Fruit fly (Drosophila melanogaster) whole organism, embryonic: Measurements from ENCODE around the gene CG43750.

Experiments used
- ATbp ChIP-seq: fragments of 200-800 bp; sonication (Bioruptor generic); optimal IDR thresholded peaks from 2 replicates; lab custom pipeline; 2017; ENCODE audit warnings: missing biosample characterization, mild to moderate bottlenecking, missing genetic modification characterization, missing genetic modification reagents
- CG11085 ChIP-seq: fragments of 200-800 bp; sonication (Bioruptor generic); IDR thresholded peaks from 2 replicates; pipeline ENCODE4 v1.3.6; 2022; ENCODE audit warnings: missing biosample characterization, missing genetic modification characterization
- CG12104 ChIP-seq: fragments of 200-800 bp; sonication (Bioruptor generic); optimal IDR thresholded peaks from 3 replicates; lab custom pipeline; 2016; ENCODE audit warnings: missing biosample characterization, missing genetic modification characterization
- CG12942 ChIP-seq: fragments of 200-800 bp; sonication (Bioruptor generic); optimal IDR thresholded peaks from 3 replicates; lab custom pipeline; 2016; ENCODE audit warnings: missing biosample characterization, missing genetic modification characterization
- CG13123 ChIP-seq: fragments of 200-800 bp; sonication (Bioruptor generic); optimal IDR thresholded peaks from 2 replicates; lab custom pipeline; 2016; ENCODE audit warnings: missing biosample characterization, missing genetic modification characterization
- CG15269 ChIP-seq: fragments of 200-800 bp; sonication (Bioruptor generic); optimal IDR thresholded peaks from 2 replicates; lab custom pipeline; 2018; ENCODE audit warnings: missing biosample characterization, mild to moderate bottlenecking, missing genetic modification characterization, moderate library complexity
- CG17359 ChIP-seq: fragments of 200-800 bp; sonication (Bioruptor generic); optimal IDR thresholded peaks from 3 replicates; lab custom pipeline; 2018; ENCODE audit warnings: missing biosample characterization, mild to moderate bottlenecking, missing genetic modification characterization, moderate library complexity
- CG17568 ChIP-seq: fragments of 200-800 bp; sonication (Bioruptor generic); optimal IDR thresholded peaks from 2 replicates; lab custom pipeline; 2018; ENCODE audit warnings: missing biosample characterization, mild to moderate bottlenecking, missing genetic modification characterization, moderate library complexity
- CG18599 ChIP-seq: fragments of 200-800 bp; sonication (Bioruptor generic); optimal IDR thresholded peaks from 3 replicates; lab custom pipeline; 2017; ENCODE audit warnings: missing biosample characterization, missing genetic modification characterization, mild to moderate bottlenecking, moderate library complexity, missing genetic modification reagents
- CG2678 ChIP-seq: fragments of 200-800 bp; sonication (Bioruptor generic); optimal IDR thresholded peaks from 3 replicates; lab custom pipeline; 2019; ENCODE audit warnings: missing biosample characterization, mild to moderate bottlenecking, missing genetic modification characterization, moderate library complexity
- CG31441 ChIP-seq: fragments of 200-800 bp; sonication (Bioruptor generic); IDR thresholded peaks from 2 replicates; pipeline ENCODE4 v1.3.6; 2022; ENCODE audit warnings: missing biosample characterization, missing genetic modification characterization
- CG33213 ChIP-seq: fragments of 200-800 bp; sonication (Bioruptor generic); optimal IDR thresholded peaks from 3 replicates; lab custom pipeline; 2016; ENCODE audit warnings: missing biosample characterization, missing genetic modification characterization
- CG4282 ChIP-seq: fragments of 200-800 bp; sonication (Bioruptor generic); optimal IDR thresholded peaks from 2 replicates; lab custom pipeline; 2016; ENCODE audit warnings: missing biosample characterization, missing genetic modification characterization
- CG4360 ChIP-seq: fragments of 200-800 bp; sonication (Bioruptor generic); IDR thresholded peaks from 2 replicates; pipeline ENCODE4 v1.3.6; 2022; ENCODE audit warnings: missing biosample characterization, missing genetic modification characterization
- CG4707 ChIP-seq: fragments of 200-800 bp; sonication (Bioruptor generic); optimal IDR thresholded peaks from 2 replicates; lab custom pipeline; 2018; ENCODE audit warnings: missing biosample characterization, mild to moderate bottlenecking, missing genetic modification characterization, moderate library complexity
- CG6791 ChIP-seq: fragments of 200-800 bp; sonication (Bioruptor generic); IDR thresholded peaks from 3 replicates; pipeline ENCODE4 v1.3.6; 2022; ENCODE audit warnings: missing biosample characterization, missing genetic modification characterization; ENCODE audit not compliant: partially characterized antibody
- CG7372 ChIP-seq: fragments of 200-800 bp; sonication (Bioruptor generic); IDR thresholded peaks from 2 replicates; pipeline ENCODE4 v1.3.6; 2022; ENCODE audit warnings: missing biosample characterization, missing genetic modification characterization
- CG7556 ChIP-seq: fragments of 200-800 bp; sonication (Bioruptor generic); optimal IDR thresholded peaks from 2 replicates; lab custom pipeline; 2017; ENCODE audit warnings: missing biosample characterization, mild to moderate bottlenecking, missing genetic modification characterization
- CG8924 ChIP-seq: fragments of 200-800 bp; optimal IDR thresholded peaks from 3 replicates; lab custom pipeline; 2019; ENCODE audit warnings: missing biosample characterization, mild to moderate bottlenecking, missing genetic modification characterization, moderate library complexity
- D ChIP-seq, 2 experiments: fragments of 200-800 bp in 1 of 2; fragments of >200 bp in 1 of 2; sonication (Bioruptor generic) in 1 of 2; optimal IDR thresholded peaks; 2 replicates in 1 of 2; 3 replicates in 1 of 2; lab custom pipeline; 2017; ENCODE audit warnings: mild to moderate bottlenecking in 1 of 2, missing biosample characterization in 1 of 2, missing genetic modification characterization in 1 of 2, missing genetic modification reagents in 1 of 2
- HLHmδ ChIP-seq: fragments of 200-800 bp; sonication (Bioruptor generic); optimal IDR thresholded peaks from 2 replicates; lab custom pipeline; 2018; ENCODE audit warnings: missing biosample characterization, mild to moderate bottlenecking, missing genetic modification characterization, moderate library complexity
- HmgD ChIP-seq: fragments of 200-800 bp; sonication (Bioruptor generic); optimal IDR thresholded peaks from 3 replicates; lab custom pipeline; 2016; ENCODE audit warnings: missing biosample characterization, missing genetic modification characterization
- Hsf ChIP-seq: fragments of 200-800 bp; sonication (Bioruptor generic); optimal IDR thresholded peaks from 3 replicates; lab custom pipeline; 2016; ENCODE audit warnings: missing biosample characterization, missing genetic modification characterization
- Kr ChIP-seq: fragments of 200-800 bp; sonication (Bioruptor generic); optimal IDR thresholded peaks from 2 replicates; lab custom pipeline; 2017; ENCODE audit warnings: missing biosample characterization, mild to moderate bottlenecking, missing genetic modification characterization
- Lim3 ChIP-seq: fragments of 200-800 bp; sonication (Bioruptor generic); IDR thresholded peaks from 2 replicates; pipeline ENCODE4 v1.3.6; 2022; ENCODE audit warnings: missing biosample characterization, missing genetic modification characterization
- Lpt ChIP-seq: fragments of >200 bp; optimal IDR thresholded peaks from 2 replicates; lab custom pipeline; 2018; ENCODE audit warnings: missing biosample characterization, missing genetic modification characterization
- MTF-1 ChIP-seq: fragments of 200-800 bp; sonication (Bioruptor generic); optimal IDR thresholded peaks from 2 replicates; lab custom pipeline; 2018; ENCODE audit warnings: missing biosample characterization, mild to moderate bottlenecking, missing genetic modification characterization, borderline replicate concordance
- Meics ChIP-seq: fragments of 200-800 bp; sonication (Bioruptor generic); optimal IDR thresholded peaks from 2 replicates; lab custom pipeline; 2017; ENCODE audit warnings: missing biosample characterization, mild to moderate bottlenecking, missing genetic modification characterization
- NFAT ChIP-seq: fragments of 200-800 bp; sonication (Bioruptor generic); IDR thresholded peaks from 2 replicates; pipeline ENCODE4 v1.3.6; 2022; ENCODE audit warnings: missing biosample characterization, missing genetic modification characterization
- Neu2 ChIP-seq: fragments of 200-800 bp; sonication (Bioruptor generic); optimal IDR thresholded peaks from 3 replicates; lab custom pipeline; 2016; ENCODE audit warnings: missing biosample characterization, missing genetic modification characterization, borderline replicate concordance
- Oaz ChIP-seq: fragments of 200-800 bp; sonication (Bioruptor generic); IDR thresholded peaks from 2 replicates; pipeline ENCODE4 v1.3.6; 2022; ENCODE audit warnings: missing biosample characterization, missing genetic modification characterization
- Ravus ChIP-seq: fragments of 200-800 bp; sonication (Bioruptor generic); IDR thresholded peaks from 2 replicates; pipeline ENCODE4 v1.3.6; 2022; ENCODE audit warnings: missing biosample characterization, missing genetic modification characterization
- Rx ChIP-seq: fragments of 200-800 bp; sonication (Bioruptor generic); IDR thresholded peaks from 2 replicates; pipeline ENCODE4 v1.3.6; 2022; ENCODE audit warnings: missing biosample characterization, missing genetic modification characterization
- Sox102F ChIP-seq: fragments of 200-800 bp; sonication (Bioruptor generic); optimal IDR thresholded peaks from 2 replicates; lab custom pipeline; 2018; ENCODE audit warnings: missing biosample characterization, mild to moderate bottlenecking, missing genetic modification characterization, moderate library complexity
- Ssrp ChIP-seq: fragments of 200-800 bp; sonication (Bioruptor generic); optimal IDR thresholded peaks from 2 replicates; lab custom pipeline; 2018; ENCODE audit warnings: missing biosample characterization, mild to moderate bottlenecking, missing genetic modification characterization, moderate library complexity
- Xrp1 ChIP-seq: fragments of 200-800 bp; sonication (Bioruptor generic); IDR thresholded peaks from 2 replicates; pipeline ENCODE4 v1.3.6; 2022; ENCODE audit warnings: missing biosample characterization, missing genetic modification characterization
- ab ChIP-seq: fragments of 200-800 bp; sonication (Bioruptor generic); optimal IDR thresholded peaks from 2 replicates; lab custom pipeline; 2016; ENCODE audit warnings: missing biosample characterization, missing genetic modification characterization
- aop ChIP-seq: fragments of 200-800 bp; sonication (Bioruptor generic); IDR thresholded peaks from 2 replicates; pipeline ENCODE4 v1.3.6; 2022; ENCODE audit warnings: missing biosample characterization, missing genetic modification characterization
- ato ChIP-seq: fragments of 200-800 bp; sonication (Bioruptor generic); IDR thresholded peaks from 2 replicates; pipeline ENCODE4 v1.3.6; 2022; ENCODE audit warnings: missing biosample characterization, missing genetic modification characterization; ENCODE audit not compliant: partially characterized antibody
- cas ChIP-seq: fragments of 200-800 bp; sonication (Bioruptor generic); IDR thresholded peaks from 2 replicates; pipeline ENCODE4 v1.3.6; 2022; ENCODE audit warnings: missing biosample characterization, missing genetic modification characterization
- crc ChIP-seq: fragments of 200-800 bp; sonication (Bioruptor generic); optimal IDR thresholded peaks from 2 replicates; lab custom pipeline; 2016; ENCODE audit warnings: missing biosample characterization, missing genetic modification characterization
- gfzf ChIP-seq: fragments of 200-800 bp; sonication (Bioruptor generic); optimal IDR thresholded peaks from 2 replicates; lab custom pipeline; 2016; ENCODE audit warnings: missing biosample characterization, mild to moderate bottlenecking, missing genetic modification characterization, moderate library complexity
- nerfin-2 ChIP-seq: fragments of 200-800 bp; sonication (Bioruptor generic); IDR thresholded peaks from 2 replicates; pipeline ENCODE4 v1.3.6; 2022; ENCODE audit warnings: missing biosample characterization, missing genetic modification characterization; ENCODE audit not compliant: partially characterized antibody
- nmo ChIP-seq: fragments of 200-800 bp; sonication (Bioruptor generic); optimal IDR thresholded peaks from 2 replicates; lab custom pipeline; 2018; ENCODE audit warnings: missing biosample characterization, mild to moderate bottlenecking, missing genetic modification characterization, moderate library complexity
- p53 ChIP-seq: fragments of 200-800 bp; sonication (Bioruptor generic); optimal IDR thresholded peaks from 2 replicates; lab custom pipeline; 2016; ENCODE audit warnings: missing biosample characterization, missing genetic modification characterization
- psq ChIP-seq: fragments of 200-800 bp; sonication (Bioruptor generic); optimal IDR thresholded peaks from 2 replicates; lab custom pipeline; 2017; ENCODE audit warnings: missing biosample characterization, missing genetic modification characterization
- pum ChIP-seq: fragments of 200-800 bp; sonication (Bioruptor generic); optimal IDR thresholded peaks from 2 replicates; lab custom pipeline; 2016; ENCODE audit warnings: missing biosample characterization, missing genetic modification characterization
- row ChIP-seq: fragments of 200-800 bp; sonication (Bioruptor generic); IDR thresholded peaks from 3 replicates; pipeline ENCODE4 v1.3.6; 2022; ENCODE audit warnings: missing biosample characterization, missing genetic modification characterization
- sens ChIP-seq: fragments of 200-800 bp; sonication (Bioruptor generic); peaks from one replicate; lab custom pipeline; 2016; ENCODE audit warnings: missing biosample characterization, missing genetic modification characterization
- unc-4 ChIP-seq: fragments of 200-800 bp; sonication (Bioruptor generic); IDR thresholded peaks from 2 replicates; pipeline ENCODE4 v1.3.6; 2022; ENCODE audit warnings: missing biosample characterization, missing genetic modification characterization; ENCODE audit not compliant: partially characterized antibody
- vvl ChIP-seq: fragments of 200-800 bp; sonication (Bioruptor generic); IDR thresholded peaks from 2 replicates; pipeline ENCODE4 v1.3.6; 2022; ENCODE audit warnings: missing biosample characterization, missing genetic modification characterization

CG43750 gene

dm6 chr2L:2394872-2395271 lies 4.4 kb upstream of the CG43750 start (continued):
- TF ChIP-seq psq (GFP tag; lab: Kevin White, UChicago) (no peak), CG4360 (GFP tag; lab: Robert Waterston, UW) (no peak), CG12942 (GFP tag; lab: Kevin White, UChicago) (no peak), vvl (peak; percentile 27; the same call in 1 of the 2 replicates), pum (GFP tag; lab: Kevin White, UChicago) (no peak), CG33213 (no peak), Sox102F (peak; percentile 37), CG15269 (tag; lab: Kevin White, UChicago) (peak; percentile 3), CG12104 (GFP tag; lab: Kevin White, UChicago) (no peak), Xrp1 (0 out of 2 replicates have a peak, but pooled peaks have one; percentile 9), aop (GFP tag; lab: Robert Waterston, UW) (no peak), HLHmδ (GFP tag; lab: Kevin White, UChicago) (no peak), crc (no peak), CG8924 (tag; lab: Kevin White, UChicago) (no peak), Hsf (GFP tag; lab: Kevin White, UChicago) (no peak), nerfin-2 (GFP tag; lab: Robert Waterston, UW) (no peak), nmo (no peak), p53 (GFP tag; lab: Kevin White, UChicago) (no peak), Kr (GFP tag; lab: Kevin White, UChicago) (no peak), Ravus (GFP tag; lab: Robert Waterston, UW) (no peak), CG2678 (tag; lab: Kevin White, UChicago) (peak; percentile 36), row (GFP tag; lab: Robert Waterston, UW) (peak; percentile 47; the same call in 2 of the 3 replicates), CG17359 (tag; lab: Kevin White, UChicago) (peak; percentile 7), sens (GFP tag; lab: Kevin White, UChicago) (peak; percentile 6), gfzf (GFP tag; lab: Kevin White, UChicago) (no peak), CG13123 (no peak), Rx (no peak), D (optimal IDR thresholded peaks at IDR 0.05; lab: Kevin White, UChicago) (no peak), D (GFP tag; optimal IDR thresholded peaks at IDR 0.05; lab: Kevin White, UChicago) (no peak), CG7556 (GFP tag; lab: Kevin White, UChicago) (peak; percentile 16), CG7372 (GFP tag; lab: Robert Waterston, UW) (no peak), CG6791 (GFP tag; lab: Robert Waterston, UW) (no peak), CG11085 (no peak), NFAT (no peak), CG4707 (GFP tag; lab: Kevin White, UChicago) (no peak), CG18599 (peak; percentile 48), Meics (GFP tag; lab: Kevin White, UChicago) (no peak), ATbp (GFP tag; lab: Kevin White, UChicago) (peak; percentile 3), CG4282 (GFP tag; lab: Kevin White, UChicago) (no peak), cas (no peak), Ssrp (tag; lab: Kevin White, UChicago) (no peak), MTF-1 (GFP tag; lab: Kevin White, UChicago) (no peak), Lim3 (GFP tag; lab: Robert Waterston, UW) (no peak), CG31441 (GFP tag; lab: Robert Waterston, UW) (no peak), ab (GFP tag; lab: Kevin White, UChicago) (no peak), CG17568 (no peak), Neu2 (GFP tag; lab: Kevin White, UChicago) (no peak), Oaz (GFP tag; lab: Robert Waterston, UW) (no peak), unc-4 (GFP tag; lab: Robert Waterston, UW) (no peak), HmgD (GFP tag; lab: Kevin White, UChicago) (no peak), ato (GFP tag; lab: Robert Waterston, UW) (no peak), Lpt (GFP tag; lab: Kevin White, UChicago) (no peak)
